Worm (Caenorhabditis elegans) whole organism, L2 larva: ENCODE data around the gene sdz-21.
A peak's percentile ranks its signal among the peaks of the same experiment; 100 is the strongest.

Experiments used
- ceh-16 ChIP-seq: fragments of 150-350 bp; optimal IDR thresholded peaks from 2 replicates; lab custom pipeline; 2014; ENCODE audit warnings: missing biosample characterization, missing genetic modification characterization
- lsy-2 ChIP-seq, 2 experiments: fragments of 150-350 bp in 1 of 2; sonication (generic microtip) in 1 of 2; optimal IDR thresholded peaks; 2 replicates each; lab custom pipeline; 2014 to 2017; ENCODE audit warnings: missing biosample characterization in 2 of 2, missing genetic modification characterization in 2 of 2
- peb-1 ChIP-seq: fragments of 150-350 bp; optimal IDR thresholded peaks from 2 replicates; lab custom pipeline; 2014; ENCODE audit warnings: missing biosample characterization, missing genetic modification characterization

ce11 chrIII:5639893-5640292 is 16.9 kb downstream of the sdz-21 start:
- TF ChIP-seq lsy-2 (tag; optimal IDR thresholded peaks at IDR 0.05; lab: Kevin White, UChicago): peak in 1 of 2 experiments; percentile 72
- no peak for TF ChIP-seq ceh-16 (tag; lab: Kevin White, UChicago)
- no peak for TF ChIP-seq peb-1 (tag; lab: Kevin White, UChicago)
